Fruit fly (Drosophila melanogaster) whole organism, adult: ENCODE measurements around the gene isoQC.

Experiments used
- CG11617 ChIP-seq: fragments of 200-800 bp; sonication (Bioruptor generic); optimal IDR thresholded peaks from 2 replicates; lab custom pipeline; 2017; ENCODE audit warnings: mild to moderate bottlenecking, missing biosample characterization, missing genetic modification reagents, missing genetic modification characterization
- CG14711 ChIP-seq: fragments of 200-800 bp; sonication (Bioruptor generic); optimal IDR thresholded peaks from 2 replicates; lab custom pipeline; 2018; ENCODE audit warnings: missing biosample characterization, mild to moderate bottlenecking, missing genetic modification characterization, moderate library complexity
- CG7101 ChIP-seq: fragments of 200-800 bp; sonication (Bioruptor generic); optimal IDR thresholded peaks from 2 replicates; lab custom pipeline; 2018; ENCODE audit warnings: missing biosample characterization, mild to moderate bottlenecking, missing genetic modification characterization, moderate library complexity
- Crg-1 ChIP-seq: fragments of 200-800 bp; sonication (Bioruptor generic); optimal IDR thresholded peaks from 2 replicates; lab custom pipeline; 2016; ENCODE audit warnings: missing biosample characterization, missing genetic modification characterization
- cic ChIP-seq: fragments of 200-800 bp; sonication (Bioruptor generic); optimal IDR thresholded peaks from 2 replicates; lab custom pipeline; 2017; ENCODE audit warnings: missing biosample characterization, mild to moderate bottlenecking, missing genetic modification characterization, moderate library complexity

- no peak for TF ChIP-seq Crg-1 (GFP tag; lab: Kevin White, UChicago)
- peak; percentile 40 for TF ChIP-seq CG11617 (GFP tag; lab: Kevin White, UChicago)
- peak; percentile 23 for TF ChIP-seq CG14711 (tag; lab: Kevin White, UChicago)
- no peak for TF ChIP-seq cic (GFP tag; lab: Kevin White, UChicago)
- TF ChIP-seq CG7101 (tag; lab: Kevin White, UChicago): no peak
Measured at dm6 chr3L:20432297-20432696, 42.0 kb upstream of the isoQC start, which contains the start of the genes Las and Psn.
